Worm (Caenorhabditis elegans) whole organism, L1 larva: ENCODE data around the gene Y53F4B.51.

Experiments used
- C04F5.9 ChIP-seq: sonication (generic microtip); optimal IDR thresholded peaks from 2 replicates; lab custom pipeline; 2016; ENCODE audit warnings: missing genetic modification characterization, missing compliant biosample characterization
- C34B4.2 ChIP-seq: sonication (generic microtip); optimal IDR thresholded peaks from 2 replicates; lab custom pipeline; 2017; ENCODE audit warnings: mild to moderate bottlenecking, missing genetic modification characterization, missing compliant biosample characterization
- aly-2 ChIP-seq: fragments of 150-350 bp; optimal IDR thresholded peaks from 2 replicates; lab custom pipeline; 2014; ENCODE audit warnings: missing biosample characterization, missing genetic modification characterization
- ceh-82 ChIP-seq, 3 experiments: fragments of 150-350 bp in 1 of 3; sonication (generic microtip) in 2 of 3; optimal IDR thresholded peaks; 2 replicates each; lab custom pipeline; 2014 to 2017; ENCODE audit warnings: missing biosample characterization in 3 of 3, missing genetic modification characterization in 3 of 3
- ceh-88 ChIP-seq: fragments of 200-800 bp; sonication (Bioruptor generic); IDR thresholded peaks from 2 replicates; pipeline ENCODE4 v1.3.6; 2022; ENCODE audit warnings: missing genetic modification characterization, missing compliant biosample characterization
- ces-1 ChIP-seq: fragments of 150-350 bp; optimal IDR thresholded peaks from 2 replicates; lab custom pipeline; 2014; ENCODE audit warnings: missing biosample characterization, missing genetic modification reagents, missing genetic modification characterization
- dsc-1 ChIP-seq: sonication (generic microtip); optimal IDR thresholded peaks from 2 replicates; lab custom pipeline; 2016; ENCODE audit warnings: mild to moderate bottlenecking, missing genetic modification characterization, missing compliant biosample characterization
- efl-1 ChIP-seq, 4 experiments: fragments of 150-350 bp; optimal IDR thresholded peaks in 3 of 4; peaks in 1 of 4; 1 replicate in 1 of 4; 2 replicates in 3 of 4; lab custom pipeline; 2014; ENCODE audit warnings: missing biosample characterization in 2 of 4, missing genetic modification characterization in 2 of 4, missing genetic modification reagents in 2 of 4
- elt-2 ChIP-seq: sonication (generic microtip); optimal IDR thresholded peaks from 2 replicates; lab custom pipeline; 2016; ENCODE audit warnings: missing genetic modification characterization, mild to moderate bottlenecking, inconsistent platforms, missing compliant biosample characterization, missing genetic modification reagents
- fkh-10 ChIP-seq: sonication (generic microtip); optimal IDR thresholded peaks from 2 replicates; lab custom pipeline; 2017; ENCODE audit warnings: missing biosample characterization, missing genetic modification reagents, missing genetic modification characterization
- fkh-4 ChIP-seq: sonication (generic microtip); optimal IDR thresholded peaks from 2 replicates; lab custom pipeline; 2016; ENCODE audit warnings: missing compliant biosample characterization, missing genetic modification characterization, borderline replicate concordance
- fkh-8 ChIP-seq: sonication (generic microtip); optimal IDR thresholded peaks from 2 replicates; lab custom pipeline; 2016; ENCODE audit warnings: mild to moderate bottlenecking, missing genetic modification characterization, missing compliant biosample characterization
- grh-1 ChIP-seq: fragments of 200-800 bp; sonication (Bioruptor generic); IDR thresholded peaks from 2 replicates; pipeline ENCODE4 v1.3.6; 2022; ENCODE audit warnings: missing genetic modification reagents, missing genetic modification characterization, missing compliant biosample characterization
- hlh-17 ChIP-seq: fragments of 200-800 bp; sonication (Bioruptor generic); optimal IDR thresholded peaks from 2 replicates; lab custom pipeline; 2018; ENCODE audit warnings: missing genetic modification characterization, mild to moderate bottlenecking, missing compliant biosample characterization, moderate library complexity, borderline replicate concordance
- jun-1 ChIP-seq: fragments of 150-350 bp; optimal IDR thresholded peaks from 2 replicates; lab custom pipeline; 2014; ENCODE audit warnings: missing biosample characterization, missing genetic modification reagents, missing genetic modification characterization
- lin-15B ChIP-seq: fragments of 150-350 bp; sonication (generic microtip); optimal IDR thresholded peaks from 3 replicates; lab custom pipeline; 2014; ENCODE audit warnings: missing biosample characterization, missing genetic modification characterization
- lir-3 ChIP-seq: sonication (generic microtip); optimal IDR thresholded peaks from 2 replicates; lab custom pipeline; 2016; ENCODE audit warnings: mild to moderate bottlenecking, missing genetic modification characterization, moderate library complexity, missing compliant biosample characterization; ENCODE audit not compliant: poor library complexity
- mdl-1 ChIP-seq, 2 experiments: fragments of 150-350 bp; optimal IDR thresholded peaks; 2 replicates each; lab custom pipeline; 2014 to 2017; ENCODE audit warnings: missing biosample characterization in 2 of 2, missing genetic modification characterization in 2 of 2, inconsistent platforms in 1 of 2
- mef-2 ChIP-seq: fragments of 150-350 bp; optimal IDR thresholded peaks from 2 replicates; lab custom pipeline; 2014; ENCODE audit warnings: missing biosample characterization, missing genetic modification characterization
- mep-1 ChIP-seq: fragments of 150-350 bp; optimal IDR thresholded peaks from 2 replicates; lab custom pipeline; 2014; ENCODE audit warnings: missing biosample characterization, missing genetic modification characterization
- nhr-11 ChIP-seq: fragments of 150-350 bp; optimal IDR thresholded peaks from 2 replicates; lab custom pipeline; 2014; ENCODE audit warnings: missing biosample characterization, missing genetic modification characterization
- nhr-20 ChIP-seq: sonication (generic microtip); optimal IDR thresholded peaks from 2 replicates; lab custom pipeline; 2016; ENCODE audit warnings: mild to moderate bottlenecking, missing genetic modification characterization, missing compliant biosample characterization
- nhr-71 ChIP-seq: sonication (generic microtip); optimal IDR thresholded peaks from 2 replicates; lab custom pipeline; 2016; ENCODE audit warnings: mild to moderate bottlenecking, missing genetic modification characterization, moderate library complexity, missing compliant biosample characterization
- nhr-77 ChIP-seq: fragments of 150-350 bp; optimal IDR thresholded peaks from 2 replicates; lab custom pipeline; 2014; ENCODE audit warnings: missing biosample characterization, missing genetic modification characterization
- nhr-85 ChIP-seq: sonication (generic microtip); peaks from one replicate; lab custom pipeline; 2016; ENCODE audit warnings: missing genetic modification characterization, inconsistent platforms, missing compliant biosample characterization
- pag-3 ChIP-seq: sonication (generic microtip); optimal IDR thresholded peaks from 2 replicates; lab custom pipeline; 2017; ENCODE audit warnings: missing genetic modification characterization, mild to moderate bottlenecking, missing compliant biosample characterization, antibody characterized with exemption, borderline replicate concordance; ENCODE audit not compliant: insufficient read depth
- pqm-1 ChIP-seq: sonication (generic microtip); optimal IDR thresholded peaks from 3 replicates; lab custom pipeline; 2017; ENCODE audit warnings: missing biosample characterization, missing genetic modification characterization
- rnt-1 ChIP-seq: sonication (generic microtip); optimal IDR thresholded peaks from 2 replicates; lab custom pipeline; 2016; ENCODE audit warnings: mild to moderate bottlenecking, missing genetic modification characterization, moderate library complexity, missing compliant biosample characterization
- tbx-2 ChIP-seq: sonication (generic microtip); optimal IDR thresholded peaks from 2 replicates; lab custom pipeline; 2016; ENCODE audit warnings: missing genetic modification characterization, missing compliant biosample characterization
- unc-130 ChIP-seq: fragments of 150-350 bp; optimal IDR thresholded peaks from 2 replicates; lab custom pipeline; 2017; ENCODE audit warnings: missing biosample characterization, missing genetic modification characterization, inconsistent platforms
- unc-30 ChIP-seq: sonication (generic microtip); optimal IDR thresholded peaks from 2 replicates; lab custom pipeline; 2017; ENCODE audit warnings: missing biosample characterization, missing genetic modification characterization
- unc-62 ChIP-seq: fragments of 150-350 bp; optimal IDR thresholded peaks from 2 replicates; lab custom pipeline; 2014; ENCODE audit warnings: missing biosample characterization, missing genetic modification reagents, missing genetic modification characterization
- unc-86 ChIP-seq: sonication (generic microtip); optimal IDR thresholded peaks from 2 replicates; lab custom pipeline; 2016; ENCODE audit warnings: missing genetic modification characterization, missing compliant biosample characterization
- zip-4 ChIP-seq: fragments of 200-800 bp; sonication (Bioruptor generic); optimal IDR thresholded peaks from 2 replicates; lab custom pipeline; 2018; ENCODE audit warnings: mild to moderate bottlenecking, missing genetic modification characterization, moderate library complexity, missing compliant biosample characterization
- ztf-11 ChIP-seq, 2 experiments: sonication (generic microtip); optimal IDR thresholded peaks; 2 replicates each; lab custom pipeline; 2016 to 2017; ENCODE audit warnings: missing genetic modification characterization in 2 of 2, missing biosample characterization in 1 of 2, missing compliant biosample characterization in 1 of 2

Gene Y53F4B.51

ce11 chrII:14969320-14969950, 44.8 kb downstream of the Y53F4B.51 start, which contains the start of the genes pole-4, nsun-5 and metl-2 (continued):
- TF ChIP-seq nhr-20 (tag; lab: Kevin White, UChicago) (peak; percentile 63), ceh-82 (tag; optimal IDR thresholded peaks at IDR 0.05; lab: Kevin White, UChicago) (peak; percentile 49 to 54 (median 51)), efl-1 (optimal IDR thresholded peaks at IDR 0.05; lab: Kevin White, UChicago) (peak; percentile 59 to 81), efl-1 (GFP tag; optimal IDR thresholded peaks at IDR 0.05 in 1 of 2; lab: Kevin White, UChicago) (peak; percentile 87 to 98), unc-30 (tag; lab: Kevin White, UChicago) (no peak), aly-2 (tag; lab: Kevin White, UChicago) (no peak), mep-1 (tag; lab: Kevin White, UChicago) (peak; percentile 75), unc-86 (peak; percentile 31), nhr-77 (tag; lab: Kevin White, UChicago) (peak; percentile 57), lin-15B (peak; percentile 70), ces-1 (GFP tag; lab: Kevin White, UChicago) (no peak), ceh-88 (GFP tag; lab: Robert Waterston, UW) (no peak), unc-130 (peak; percentile 37), ztf-11 (tag; optimal IDR thresholded peaks at IDR 0.05; lab: Kevin White, UChicago) (no peak)
- TF ChIP-seq, all 84 proteins: peak for 28

DNA sequence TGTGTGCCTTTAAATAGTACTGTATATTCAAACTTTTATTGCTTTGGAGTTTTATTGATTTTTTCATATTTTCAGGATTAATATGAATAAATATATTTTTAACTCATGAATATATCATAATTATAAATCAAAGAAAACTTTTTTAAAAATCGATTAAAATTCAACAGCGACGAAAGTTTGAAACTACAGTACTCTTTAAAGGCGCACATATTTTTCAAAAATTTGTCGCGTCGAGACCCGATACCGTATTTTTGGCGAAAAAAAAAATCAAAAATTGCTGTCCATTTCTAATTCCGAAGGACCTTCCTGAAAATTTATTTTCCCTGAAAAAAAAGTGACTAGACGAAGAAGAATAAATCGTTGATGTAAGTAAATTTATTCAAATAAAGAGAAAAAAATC, 46.0 kb downstream of the Y53F4B.51 start:
- TF ChIP-seq tbx-2 (tag; lab: Kevin White, UChicago) (no peak), aly-2 (tag; lab: Kevin White, UChicago) (no peak), nhr-11 (tag; lab: Kevin White, UChicago) (no peak), zip-4 (GFP tag; lab: Kevin White, UChicago) (no peak), C34B4.2 (no peak), lir-3 (no peak), grh-1 (GFP tag; lab: Robert Waterston, UW) (no peak), fkh-8 (tag; lab: Kevin White, UChicago) (no peak), hlh-17 (GFP tag; lab: Kevin White, UChicago) (no peak), unc-62 (GFP tag; lab: Kevin White, UChicago) (no peak), fkh-10 (GFP tag; lab: Kevin White, UChicago) (no peak), jun-1 (no peak), dsc-1 (tag; lab: Kevin White, UChicago) (no peak), nhr-71 (tag; lab: Kevin White, UChicago) (no peak), mef-2 (tag; lab: Kevin White, UChicago) (no peak)

- no peak for TF ChIP-seq mdl-1 (tag; optimal IDR thresholded peaks at IDR 0.05; lab: Kevin White, UChicago)
- no peak for TF ChIP-seq nhr-71 (tag; lab: Kevin White, UChicago)
- no peak for TF ChIP-seq pag-3
- TF ChIP-seq rnt-1 = no peak
- TF ChIP-seq nhr-11 (tag; lab: Kevin White, UChicago) = no peak
- no peak for TF ChIP-seq C04F5.9 (tag; lab: Kevin White, UChicago)
- peak in 1 of 2 experiments; percentile 3 for TF ChIP-seq efl-1 (optimal IDR thresholded peaks at IDR 0.05; lab: Kevin White, UChicago)
- no peak for TF ChIP-seq efl-1 (GFP tag; optimal IDR thresholded peaks at IDR 0.05 in 1 of 2; lab: Kevin White, UChicago)
- no peak for TF ChIP-seq fkh-4 (tag; lab: Kevin White, UChicago)
Measured at ce11 chrII:14967084-14967483, 47.2 kb downstream of the Y53F4B.51 start.

ce11 chrII:14966420-14966819, 47.8 kb downstream of the Y53F4B.51 start:
- TF ChIP-seq jun-1 (no peak), nhr-85 (tag; lab: Kevin White, UChicago) (peak; percentile 13)

DNA sequence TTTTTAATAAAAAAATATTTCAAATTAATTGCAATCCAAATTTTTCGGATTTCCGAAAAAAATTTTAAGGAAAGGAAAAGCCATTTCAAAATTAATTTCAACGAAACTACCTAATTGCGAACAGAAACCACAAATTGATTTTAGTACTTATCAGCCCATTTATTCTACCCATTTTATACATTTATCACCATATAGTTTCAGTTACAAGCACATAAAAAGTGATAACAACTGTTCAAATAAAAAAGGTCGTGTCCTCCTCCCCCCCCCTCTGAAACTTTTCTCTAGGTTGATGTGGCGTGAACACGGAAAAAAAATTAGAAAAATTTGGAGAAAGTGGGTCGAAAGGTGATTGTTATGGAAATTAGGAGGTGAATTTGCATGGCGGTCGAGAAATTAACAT, 49.4 kb downstream of the Y53F4B.51 start:
- TF ChIP-seq efl-1 (optimal IDR thresholded peaks at IDR 0.05; lab: Kevin White, UChicago) (no peak), efl-1 (GFP tag; optimal IDR thresholded peaks at IDR 0.05 in 1 of 2; lab: Kevin White, UChicago) (peak in 1 of 2 experiments; percentile 83), lir-3 (no peak), pqm-1 (tag; lab: Kevin White, UChicago) (peak; percentile 35), elt-2 (tag; lab: Kevin White, UChicago) (peak; percentile 7), hlh-17 (GFP tag; lab: Kevin White, UChicago) (no peak)
